Worm (Caenorhabditis elegans): ENCODE data around the gene sta-2.

sta-2 gene

ce11 chrV:9731852-9732251 is 9.2 kb upstream of the sta-2 start (continued):
- no peak for TF ChIP-seq hif-1 (tag; optimal IDR thresholded peaks at IDR 0.05)
- TF ChIP-seq pqm-1 (tag; optimal IDR thresholded peaks at IDR 0.05) = no peak
- TF ChIP-seq jun-1 (tag; optimal IDR thresholded peaks at IDR 0.05) = no peak
- no peak for TF ChIP-seq hlh-11 (tag; optimal IDR thresholded peaks at IDR 0.05)
- TF ChIP-seq lin-13 (GFP tag; optimal IDR thresholded peaks at IDR 0.05) = no peak
- no peak for TF ChIP-seq tag-97 (GFP tag; IDR thresholded peaks at IDR 0.05)
- peak; percentile 41 for TF ChIP-seq Y5F2A.4 (GFP tag; optimal IDR thresholded peaks at IDR 0.05)
- no peak for TF ChIP-seq dpl-1 (GFP tag; optimal IDR thresholded peaks at IDR 0.05)
- TF ChIP-seq aha-1 (tag) = peak; percentile 80
- no peak for TF ChIP-seq dve-1 (tag; optimal IDR thresholded peaks at IDR 0.05; ENCODE audit: insufficient read depth)
- no peak for TF ChIP-seq php-3 (GFP tag; IDR thresholded peaks at IDR 0.05)
- no peak for TF ChIP-seq D1046.2 (GFP tag; IDR thresholded peaks at IDR 0.05)
- no peak for TF ChIP-seq nhr-10 (tag; optimal IDR thresholded peaks at IDR 0.05)
- no peak for TF ChIP-seq hlh-30 (tag; optimal IDR thresholded peaks at IDR 0.05; ENCODE audit: insufficient read depth)
- TF ChIP-seq ceh-82 (tag; optimal IDR thresholded peaks at IDR 0.05) = no peak
- peak; percentile 47 for TF ChIP-seq mes-2 (tag; optimal IDR thresholded peaks at IDR 0.05; ENCODE audit: poor library complexity, severe bottlenecking)
- no peak for TF ChIP-seq T20F7.1 (GFP tag; optimal IDR thresholded peaks at IDR 0.05)
- TF ChIP-seq unc-130 (GFP tag; optimal IDR thresholded peaks at IDR 0.05) = no peak
- TF ChIP-seq dmd-8 (GFP tag; IDR thresholded peaks at IDR 0.05) = peak; percentile 49; the same call in 1 of the 2 replicates
- no peak for TF ChIP-seq dmd-6 (GFP tag; IDR thresholded peaks at IDR 0.05)
- TF ChIP-seq lim-7 (GFP tag; IDR thresholded peaks at IDR 0.05) = 0 out of 2 replicates have a peak, but pooled peaks have one; percentile 5
- TF ChIP-seq unc-62 (GFP tag; optimal IDR thresholded peaks at IDR 0.05 in 1 of 2) = peak in 1 of 2 experiments; percentile 78
- no peak for TF ChIP-seq unc-62 (tag; optimal IDR thresholded peaks at IDR 0.05)
- TF ChIP-seq madf-9 (GFP tag; conservative IDR thresholded peaks at IDR 0.05) = no peak
- no peak for TF ChIP-seq fkh-10 (GFP tag; optimal IDR thresholded peaks at IDR 0.05)
- TF ChIP-seq rbr-2 (tag; optimal IDR thresholded peaks at IDR 0.05) = no peak
- TF ChIP-seq mxl-3 (GFP tag; optimal IDR thresholded peaks at IDR 0.05) = no peak
- no peak for TF ChIP-seq nhr-237 (tag; optimal IDR thresholded peaks at IDR 0.05)
- no peak; the same call in 1 of the 2 replicates for TF ChIP-seq lin-38 (GFP tag; IDR thresholded peaks at IDR 0.05)
- TF ChIP-seq lsy-2 (tag; optimal IDR thresholded peaks at IDR 0.05) = peak; percentile 33 to 35
- no peak for TF ChIP-seq F37D6.2 (tag; optimal IDR thresholded peaks at IDR 0.05)
- no peak for TF ChIP-seq nhr-11 (tag; optimal IDR thresholded peaks at IDR 0.05)
- TF ChIP-seq R02D3.7 (tag; optimal IDR thresholded peaks at IDR 0.05) = no peak
- TF ChIP-seq F26F4.8 (GFP tag; conservative IDR thresholded peaks at IDR 0.05) = no peak
- TF ChIP-seq nhr-42 (GFP tag; IDR thresholded peaks at IDR 0.05) = no peak

DNA sequence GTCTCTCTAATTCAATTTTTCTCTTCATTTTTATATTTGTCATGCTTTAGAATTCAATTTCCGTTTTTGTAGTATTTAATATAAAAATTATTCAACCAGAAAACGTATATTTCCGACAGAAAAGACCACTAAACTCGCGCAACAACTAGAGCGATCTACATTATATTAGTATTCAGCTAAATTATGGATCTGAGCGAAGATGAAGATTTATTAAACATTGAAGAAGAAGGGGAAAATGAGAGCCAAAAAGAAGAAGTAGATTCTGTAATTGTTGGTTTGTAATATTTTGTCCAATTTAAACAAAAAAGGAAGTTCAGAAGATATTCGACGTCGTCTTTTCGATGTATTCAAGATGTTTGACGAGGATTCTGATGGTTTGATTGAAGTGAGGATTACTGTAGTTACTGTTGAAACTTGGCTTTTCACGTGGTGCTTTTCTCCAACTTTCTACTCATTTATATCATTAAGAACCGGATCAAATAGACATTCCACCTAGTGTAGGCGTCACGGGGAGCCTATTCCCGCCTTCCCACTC is 7.0 kb upstream of the sta-2 start, which contains the start of gene cal-7:
cal-7 (plus strand) TSS at position 184 of the 535 bp plus-strand sequence.
- TF ChIP-seq daf-19 (GFP tag; conservative IDR thresholded peaks at IDR 0.05) (no peak), zag-1 (tag; optimal IDR thresholded peaks at IDR 0.05) (no peak), ceh-82 (tag; optimal IDR thresholded peaks at IDR 0.05) (no peak), T20F7.1 (GFP tag; optimal IDR thresholded peaks at IDR 0.05) (peak; percentile 29), duxl-1 (tag; optimal IDR thresholded peaks at IDR 0.05; ENCODE audit: poor library complexity) (no peak), F44E2.7 (GFP tag; IDR thresholded peaks at IDR 0.05) (no peak), lir-3 (tag; optimal IDR thresholded peaks at IDR 0.05) (no peak), mep-1 (tag; optimal IDR thresholded peaks at IDR 0.05) (peak; percentile 31), fos-1 (tag; optimal IDR thresholded peaks at IDR 0.05) (no peak), mes-2 (tag; optimal IDR thresholded peaks at IDR 0.05; ENCODE audit: poor library complexity, severe bottlenecking) (no peak), egl-27 (tag; optimal IDR thresholded peaks at IDR 0.05) (no peak), daf-12 (tag; optimal IDR thresholded peaks at IDR 0.05) (no peak), Y5F2A.4 (GFP tag; optimal IDR thresholded peaks at IDR 0.05) (peak; percentile 15), ZK546.5 (tag; optimal IDR thresholded peaks at IDR 0.05) (no peak), fkh-10 (GFP tag; optimal IDR thresholded peaks at IDR 0.05) (peak; percentile 67), Y105C5A.15 (GFP tag; IDR thresholded peaks at IDR 0.05) (no peak), T26A8.4 (GFP tag; IDR thresholded peaks at IDR 0.05) (peak; percentile 70), F49E8.2 (tag; optimal IDR thresholded peaks at IDR 0.05; ENCODE audit: borderline replicate concordance) (no peak), dmd-9 (GFP tag; IDR thresholded peaks at IDR 0.05) (no peak), daf-8 (GFP tag; IDR thresholded peaks at IDR 0.05) (no peak), zfp-3 (GFP tag; conservative IDR thresholded peaks at IDR 0.05) (0 out of 2 replicates have a peak, but pooled peaks have one; percentile 42), nhr-48 (tag; optimal IDR thresholded peaks at IDR 0.05) (peak; percentile 30)

All from whole organism, L4 larva.